Worm (Caenorhabditis elegans) whole organism, midembryonic: ENCODE results near the gene cyh-1.

Source experiments
- cog-1 ChIP-seq: sonication (generic microtip); optimal IDR thresholded peaks from 2 replicates; lab custom pipeline; 2016; ENCODE audit warnings: missing genetic modification characterization, missing compliant biosample characterization
- flt-1 ChIP-seq: fragments of 200-800 bp; sonication (Bioruptor generic); IDR thresholded peaks from 2 replicates; pipeline ENCODE4 v1.3.6; 2022; ENCODE audit warnings: missing genetic modification characterization, missing compliant biosample characterization
- med-1 ChIP-seq: sonication (generic microtip); optimal IDR thresholded peaks from 2 replicates; lab custom pipeline; 2017; ENCODE audit warnings: missing genetic modification characterization, mild to moderate bottlenecking, missing compliant biosample characterization, antibody characterized with exemption, missing genetic modification reagents; ENCODE audit not compliant: insufficient read depth
- ztf-29 ChIP-seq: fragments of 200-800 bp; sonication (Bioruptor generic); IDR thresholded peaks from 2 replicates; pipeline ENCODE4 v1.3.6; 2022; ENCODE audit warnings: missing genetic modification reagents, missing genetic modification characterization, missing compliant biosample characterization

- TF ChIP-seq med-1 (GFP tag; lab: Kevin White, UChicago): no peak
- no peak for TF ChIP-seq ztf-29
- no peak for TF ChIP-seq flt-1 (GFP tag; lab: Robert Waterston, UW)
- TF ChIP-seq cog-1 (tag; lab: Kevin White, UChicago): no peak
Observed at ce11 chrII:3514631-3515030, 9.8 kb downstream of the cyh-1 start, which contains the start of gene srz-5.
